Worm (Caenorhabditis elegans): ENCODE data around the gene hum-5.

Gene hum-5

ce11 chrIII:4049150-4049549 is 12.5 kb upstream of the hum-5 start:
- TF ChIP-seq ztf-23 (GFP tag; IDR thresholded peaks at IDR 0.05), result no peak
- TF ChIP-seq klf-2 (GFP tag; conservative IDR thresholded peaks at IDR 0.05), result no peak
- no peak for TF ChIP-seq T22C8.4 (GFP tag; IDR thresholded peaks at IDR 0.05)
- no peak for TF ChIP-seq cog-1 (tag; optimal IDR thresholded peaks at IDR 0.05)
- TF ChIP-seq med-1 (GFP tag; optimal IDR thresholded peaks at IDR 0.05; ENCODE audit: insufficient read depth), result no peak
- no peak for TF ChIP-seq ref-1 (GFP tag; conservative IDR thresholded peaks at IDR 0.05)
- TF ChIP-seq flt-1 (GFP tag; IDR thresholded peaks at IDR 0.05), result no peak
- no peak for TF ChIP-seq ztf-29 (GFP tag; IDR thresholded peaks at IDR 0.05)

- TF ChIP-seq ztf-29 (GFP tag; IDR thresholded peaks at IDR 0.05), result no peak
- TF ChIP-seq flt-1 (GFP tag; IDR thresholded peaks at IDR 0.05), result no peak
- no peak for TF ChIP-seq cog-1 (tag; optimal IDR thresholded peaks at IDR 0.05)
- TF ChIP-seq ref-1 (GFP tag; conservative IDR thresholded peaks at IDR 0.05), result no peak
- no peak for TF ChIP-seq med-1 (GFP tag; optimal IDR thresholded peaks at IDR 0.05; ENCODE audit: insufficient read depth)
- no peak for TF ChIP-seq klf-2 (GFP tag; conservative IDR thresholded peaks at IDR 0.05)
- TF ChIP-seq tab-1 (GFP tag; IDR thresholded peaks at IDR 0.05), result no peak
- TF ChIP-seq T22C8.4 (GFP tag; IDR thresholded peaks at IDR 0.05), result no peak
- no peak for TF ChIP-seq ztf-23 (GFP tag; IDR thresholded peaks at IDR 0.05)
These were observed 3.1 kb upstream of the hum-5 start for ce11 chrIII:4039775-4040174.

DNA sequence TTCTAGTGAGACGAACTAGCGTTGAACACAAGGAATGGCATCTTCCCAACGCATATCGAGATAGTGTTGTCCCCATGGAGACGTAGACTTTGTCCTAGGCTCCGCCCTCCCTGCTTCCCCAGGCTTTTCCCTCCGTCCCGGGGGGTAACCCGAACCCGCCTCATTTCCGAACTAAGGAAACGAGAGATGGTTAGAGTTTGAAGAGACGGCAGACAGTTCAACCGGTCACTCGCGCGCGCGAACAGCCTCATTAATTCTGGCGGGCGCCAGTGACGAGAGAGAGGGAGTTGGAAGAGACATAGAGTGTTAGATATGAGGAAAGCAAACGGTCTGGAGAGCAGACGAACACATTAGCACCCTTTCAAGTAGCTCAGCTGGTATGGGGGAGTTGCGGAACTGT is 692 bp upstream of the hum-5 start:
- TF ChIP-seq cog-1 (tag; optimal IDR thresholded peaks at IDR 0.05) (no peak), ztf-29 (GFP tag; IDR thresholded peaks at IDR 0.05) (no peak)

DNA sequence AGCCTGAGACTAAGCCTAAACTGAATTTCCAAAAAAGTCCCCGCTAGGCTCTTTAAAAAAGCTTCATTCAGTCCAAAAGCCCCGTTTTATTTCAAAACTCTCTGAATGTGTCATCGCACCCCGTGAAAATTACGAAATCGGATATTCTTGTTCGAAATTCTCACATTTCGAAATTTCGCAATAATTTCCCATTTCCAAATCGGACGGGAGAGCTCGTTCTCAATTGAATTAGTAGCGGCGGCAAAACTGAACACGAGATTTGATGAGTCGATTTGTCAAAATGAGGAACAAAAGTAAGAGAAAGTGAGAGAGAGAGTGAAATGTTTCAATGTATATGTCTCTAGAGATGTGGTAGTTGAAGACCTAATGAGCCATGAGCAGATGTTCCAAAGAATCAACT is 1.7 kb downstream of the hum-5 start:
- no peak for TF ChIP-seq ztf-29 (GFP tag; IDR thresholded peaks at IDR 0.05)

DNA sequence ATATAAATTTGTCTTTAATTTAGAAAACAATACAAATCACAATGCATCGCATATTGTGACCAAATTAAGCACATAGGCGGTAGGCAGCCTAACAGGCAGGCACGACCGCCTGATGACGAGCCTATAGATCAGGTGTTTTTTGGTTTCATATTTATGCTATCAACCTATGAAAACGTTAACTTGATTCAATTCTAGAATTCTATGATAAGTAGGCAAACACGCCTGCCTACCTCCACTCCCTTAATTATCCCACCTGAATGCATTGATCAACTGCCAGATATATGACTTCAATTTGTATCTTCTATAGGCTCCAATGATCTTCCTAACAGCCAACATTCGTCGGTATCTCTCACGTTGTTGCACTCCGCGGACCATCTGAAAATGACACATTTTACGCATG is 5.8 kb downstream of the hum-5 start:
- TF ChIP-seq ztf-29 (GFP tag; IDR thresholded peaks at IDR 0.05) (no peak), T22C8.4 (GFP tag; IDR thresholded peaks at IDR 0.05) (no peak), med-1 (GFP tag; optimal IDR thresholded peaks at IDR 0.05; ENCODE audit: insufficient read depth) (no peak), ztf-23 (GFP tag; IDR thresholded peaks at IDR 0.05) (no peak), cog-1 (tag; optimal IDR thresholded peaks at IDR 0.05) (no peak), klf-2 (GFP tag; conservative IDR thresholded peaks at IDR 0.05) (no peak), flt-1 (GFP tag; IDR thresholded peaks at IDR 0.05) (no peak)

DNA sequence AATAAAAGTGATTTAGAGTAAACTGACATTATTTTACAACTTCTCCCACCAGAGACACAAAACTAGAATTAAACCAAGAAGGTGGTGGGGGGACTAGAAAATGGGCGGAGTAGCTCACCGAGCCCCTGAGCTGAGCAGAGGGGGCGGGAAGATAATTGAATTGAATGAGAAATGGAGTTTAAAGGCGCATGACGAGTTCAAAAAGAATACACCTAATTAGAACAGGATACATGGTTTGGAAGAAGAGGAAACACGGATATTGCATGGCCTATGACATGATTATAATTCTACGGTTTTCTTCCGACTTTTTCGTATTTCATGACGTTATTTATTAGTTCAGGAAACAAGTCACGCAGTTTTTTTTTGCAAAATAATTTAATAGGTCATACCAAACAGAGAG is 8.6 kb downstream of the hum-5 start, which contains the start of gene T02C12.5:
Gene T02C12.5 (minus strand): TSS at position 101 of the 400 bp plus-strand sequence.
- TF ChIP-seq T22C8.4 (GFP tag; IDR thresholded peaks at IDR 0.05) (no peak), ztf-29 (GFP tag; IDR thresholded peaks at IDR 0.05) (no peak), flt-1 (GFP tag; IDR thresholded peaks at IDR 0.05) (no peak), ref-1 (GFP tag; conservative IDR thresholded peaks at IDR 0.05) (no peak), tab-1 (GFP tag; IDR thresholded peaks at IDR 0.05) (no peak), klf-2 (GFP tag; conservative IDR thresholded peaks at IDR 0.05) (no peak), ztf-23 (GFP tag; IDR thresholded peaks at IDR 0.05) (no peak), cog-1 (tag; optimal IDR thresholded peaks at IDR 0.05) (no peak), med-1 (GFP tag; optimal IDR thresholded peaks at IDR 0.05; ENCODE audit: insufficient read depth) (no peak)

ce11 chrIII:4021866-4022265 is 14.8 kb downstream of the hum-5 start, which contains the start of gene tftc-5:
tftc-5 (plus strand) TSS chrIII:4022166.
- TF ChIP-seq tab-1 (GFP tag; IDR thresholded peaks at IDR 0.05), result no peak
- TF ChIP-seq ztf-23 (GFP tag; IDR thresholded peaks at IDR 0.05), result no peak
- TF ChIP-seq klf-2 (GFP tag; conservative IDR thresholded peaks at IDR 0.05), result no peak
- TF ChIP-seq T22C8.4 (GFP tag; IDR thresholded peaks at IDR 0.05), result no peak
- no peak for TF ChIP-seq ztf-29 (GFP tag; IDR thresholded peaks at IDR 0.05)
- no peak for TF ChIP-seq med-1 (GFP tag; optimal IDR thresholded peaks at IDR 0.05; ENCODE audit: insufficient read depth)
- TF ChIP-seq cog-1 (tag; optimal IDR thresholded peaks at IDR 0.05), result no peak
- TF ChIP-seq ref-1 (GFP tag; conservative IDR thresholded peaks at IDR 0.05), result no peak
- no peak for TF ChIP-seq flt-1 (GFP tag; IDR thresholded peaks at IDR 0.05)

DNA sequence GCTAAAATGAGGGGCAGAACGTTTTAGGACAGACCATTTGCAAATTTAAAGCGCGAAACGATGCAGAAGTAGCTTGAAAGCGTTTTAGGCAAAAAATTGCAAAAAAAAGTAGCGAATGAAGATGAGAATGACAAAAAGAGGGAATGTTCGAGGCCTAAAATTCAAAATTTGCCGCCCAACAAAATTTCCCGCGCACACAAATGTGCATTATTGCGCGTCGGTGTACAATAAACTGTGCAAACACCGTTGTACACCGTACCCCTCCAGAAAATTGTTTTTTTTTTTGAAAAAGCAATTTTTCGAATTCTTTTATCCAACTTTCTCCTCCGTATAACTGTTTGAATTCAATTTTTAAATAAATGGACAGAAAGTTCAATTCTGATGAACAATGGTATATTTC is 16.8 kb downstream of the hum-5 start, which contains the start of gene snpc-3.4:
Gene snpc-3.4 (plus strand): TSS at position 237 of the 400 bp plus-strand sequence.
- TF ChIP-seq ref-1 (GFP tag; conservative IDR thresholded peaks at IDR 0.05), result no peak
- no peak for TF ChIP-seq T22C8.4 (GFP tag; IDR thresholded peaks at IDR 0.05)
- TF ChIP-seq cog-1 (tag; optimal IDR thresholded peaks at IDR 0.05), result peak; percentile 10
- TF ChIP-seq ztf-23 (GFP tag; IDR thresholded peaks at IDR 0.05), result no peak
- TF ChIP-seq flt-1 (GFP tag; IDR thresholded peaks at IDR 0.05), result no peak
- no peak for TF ChIP-seq klf-2 (GFP tag; conservative IDR thresholded peaks at IDR 0.05)
- no peak for TF ChIP-seq tab-1 (GFP tag; IDR thresholded peaks at IDR 0.05)
- peak; percentile 21 for TF ChIP-seq med-1 (GFP tag; optimal IDR thresholded peaks at IDR 0.05; ENCODE audit: insufficient read depth)

DNA sequence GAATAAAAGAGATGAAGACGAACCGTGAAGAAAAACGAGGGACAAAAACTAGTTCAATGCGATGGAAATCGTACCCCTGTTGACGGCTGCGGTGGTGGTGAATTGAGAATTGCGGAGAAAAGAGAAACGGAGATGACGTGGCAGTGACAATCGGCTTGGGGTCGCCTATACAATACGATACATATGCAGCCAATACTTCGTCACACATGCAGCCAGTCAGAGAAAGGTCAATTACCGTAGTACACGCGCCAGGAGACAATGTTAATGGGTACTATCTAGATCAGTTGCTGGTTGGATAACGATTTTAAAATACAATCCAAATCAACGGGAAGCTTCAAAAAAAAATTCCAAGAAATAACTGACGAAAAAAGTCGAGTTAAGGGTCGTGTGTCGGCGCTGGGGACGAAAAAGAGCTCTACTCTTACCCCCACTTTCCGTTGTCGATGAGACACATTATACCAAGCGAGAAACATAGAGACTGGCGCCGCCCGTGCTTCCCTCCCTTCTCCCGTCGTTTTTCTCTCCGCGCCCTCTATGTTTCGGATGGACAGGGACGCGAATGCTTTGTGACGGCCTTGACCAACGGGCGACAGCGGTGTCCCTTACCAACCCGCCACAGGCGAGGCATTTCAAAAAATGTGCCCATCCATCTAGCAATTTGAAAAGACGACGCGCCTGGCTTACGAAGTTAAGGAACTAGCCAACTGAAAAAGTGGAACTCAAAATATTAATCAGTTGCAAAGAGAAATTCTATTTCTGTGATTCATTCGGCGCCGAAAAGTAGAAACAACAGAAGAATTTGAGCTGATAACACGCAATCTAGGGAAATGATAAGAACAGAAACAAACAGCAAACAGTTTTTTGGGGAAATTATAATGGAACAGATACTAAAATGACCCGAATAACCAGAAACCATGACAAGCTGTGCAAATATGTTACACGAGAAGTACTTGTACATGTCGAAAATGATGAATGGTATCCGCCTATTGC is 17.8 kb downstream of the hum-5 start:
- TF ChIP-seq ztf-23 (GFP tag; IDR thresholded peaks at IDR 0.05), result no peak
- TF ChIP-seq klf-2 (GFP tag; conservative IDR thresholded peaks at IDR 0.05), result no peak
- no peak for TF ChIP-seq ztf-29 (GFP tag; IDR thresholded peaks at IDR 0.05)
- TF ChIP-seq T22C8.4 (GFP tag; IDR thresholded peaks at IDR 0.05), result no peak
- TF ChIP-seq cog-1 (tag; optimal IDR thresholded peaks at IDR 0.05), result no peak
- TF ChIP-seq med-1 (GFP tag; optimal IDR thresholded peaks at IDR 0.05; ENCODE audit: insufficient read depth), result no peak
- TF ChIP-seq ref-1 (GFP tag; conservative IDR thresholded peaks at IDR 0.05), result no peak
- TF ChIP-seq flt-1 (GFP tag; IDR thresholded peaks at IDR 0.05), result no peak
- no peak for TF ChIP-seq tab-1 (GFP tag; IDR thresholded peaks at IDR 0.05)

- TF ChIP-seq flt-1 (GFP tag; IDR thresholded peaks at IDR 0.05), result no peak
- TF ChIP-seq ztf-23 (GFP tag; IDR thresholded peaks at IDR 0.05), result 0 out of 2 replicates have a peak, but pooled peaks have one; percentile 59
These were observed 18.5 kb downstream of the hum-5 start for ce11 chrIII:4018095-4018498.

Data from whole organism, midembryonic.